Worm (Caenorhabditis elegans) whole organism, L4 larva: ENCODE measurements around the gene igdb-3.

Experiments
- daf-12 ChIP-seq: fragments of 150-350 bp; optimal IDR thresholded peaks from 2 replicates; lab custom pipeline; 2014; ENCODE audit warnings: missing biosample characterization, missing genetic modification reagents, missing genetic modification characterization
- fkh-10 ChIP-seq: fragments of 150-350 bp; optimal IDR thresholded peaks from 2 replicates; lab custom pipeline; 2014; ENCODE audit warnings: missing biosample characterization, missing genetic modification reagents, missing genetic modification characterization
- snpc-4 ChIP-seq: fragments of 150-350 bp; optimal IDR thresholded peaks from 2 replicates; lab custom pipeline; 2014; ENCODE audit warnings: missing biosample characterization, missing genetic modification characterization
- unc-130 ChIP-seq: sonication (generic microtip); optimal IDR thresholded peaks from 2 replicates; lab custom pipeline; 2016; ENCODE audit warnings: missing genetic modification reagents, missing genetic modification characterization, missing compliant biosample characterization
- ztf-11 ChIP-seq: fragments of 150-350 bp; optimal IDR thresholded peaks from 2 replicates; lab custom pipeline; 2014; ENCODE audit warnings: missing biosample characterization, missing genetic modification characterization

- TF ChIP-seq fkh-10 (GFP tag; lab: Kevin White, UChicago), result no peak
- no peak for TF ChIP-seq daf-12 (tag; lab: Kevin White, UChicago)
- TF ChIP-seq snpc-4 (tag; lab: Kevin White, UChicago), result no peak
- TF ChIP-seq unc-130 (GFP tag; lab: Kevin White, UChicago), result peak; percentile 45
- no peak for TF ChIP-seq ztf-11 (tag; lab: Kevin White, UChicago)
These were observed 13.8 kb upstream of the igdb-3 start for ce11 chrX:6371192-6372116.
